Worm (Caenorhabditis elegans) whole organism, late embryonic: Measurements from ENCODE around the gene F01D5.10.

Source experiments
- K02D7.2 ChIP-seq: sonication (generic microtip); optimal IDR thresholded peaks from 2 replicates; lab custom pipeline; 2017; ENCODE audit warnings: mild to moderate bottlenecking, missing genetic modification characterization, missing compliant biosample characterization
- Y22D7AL.16 ChIP-seq: sonication (generic microtip); optimal IDR thresholded peaks from 2 replicates; lab custom pipeline; 2016; ENCODE audit warnings: missing genetic modification characterization, missing compliant biosample characterization
- ahr-1 ChIP-seq: sonication (generic microtip); optimal IDR thresholded peaks from 2 replicates; lab custom pipeline; 2016; ENCODE audit warnings: missing genetic modification characterization, missing compliant biosample characterization
- ceh-14 ChIP-seq: sonication (generic microtip); optimal IDR thresholded peaks from 2 replicates; lab custom pipeline; 2016; ENCODE audit warnings: missing genotype, missing genetic modification characterization, missing compliant biosample characterization
- ceh-2 ChIP-seq: sonication (generic microtip); optimal IDR thresholded peaks from 2 replicates; lab custom pipeline; 2016; ENCODE audit warnings: missing genotype, missing genetic modification characterization, missing compliant biosample characterization
- ceh-30 ChIP-seq: fragments of 150-350 bp; optimal IDR thresholded peaks from 2 replicates; lab custom pipeline; 2014; ENCODE audit warnings: missing biosample characterization, missing genetic modification characterization
- ceh-31 ChIP-seq: sonication (generic microtip); optimal IDR thresholded peaks from 2 replicates; lab custom pipeline; 2016; ENCODE audit warnings: missing genetic modification characterization, missing compliant biosample characterization
- ceh-34 ChIP-seq: sonication (generic microtip); optimal IDR thresholded peaks from 2 replicates; lab custom pipeline; 2016; ENCODE audit warnings: mild to moderate bottlenecking, missing genetic modification characterization, missing compliant biosample characterization
- ceh-9 ChIP-seq: sonication (generic microtip); optimal IDR thresholded peaks from 2 replicates; lab custom pipeline; 2016; ENCODE audit warnings: mild to moderate bottlenecking, missing genetic modification characterization, inconsistent platforms, missing compliant biosample characterization
- dmd-4 ChIP-seq: sonication (generic microtip); optimal IDR thresholded peaks from 2 replicates; lab custom pipeline; 2016; ENCODE audit warnings: borderline replicate concordance, missing genetic modification characterization, missing compliant biosample characterization
- dve-1 ChIP-seq: sonication (generic microtip); optimal IDR thresholded peaks from 2 replicates; lab custom pipeline; 2017; ENCODE audit warnings: antibody characterized with exemption, mild to moderate bottlenecking, missing genetic modification characterization, missing compliant biosample characterization
- elt-2 ChIP-seq: sonication (generic microtip); optimal IDR thresholded peaks from 2 replicates; lab custom pipeline; 2016; ENCODE audit warnings: missing genetic modification reagents, missing genetic modification characterization, missing compliant biosample characterization
- elt-4 ChIP-seq: sonication (generic microtip); optimal IDR thresholded peaks from 2 replicates; lab custom pipeline; 2016; ENCODE audit warnings: missing genetic modification characterization, missing compliant biosample characterization
- fkh-10 ChIP-seq: fragments of 150-350 bp; optimal IDR thresholded peaks from 2 replicates; lab custom pipeline; 2014; ENCODE audit warnings: missing biosample characterization, missing genetic modification reagents, missing genetic modification characterization
- fkh-6 ChIP-seq: sonication (generic microtip); optimal IDR thresholded peaks from 2 replicates; lab custom pipeline; 2016; ENCODE audit warnings: missing genetic modification characterization, missing compliant biosample characterization
- hlh-8 ChIP-seq: sonication (generic microtip); optimal IDR thresholded peaks from 2 replicates; lab custom pipeline; 2016; ENCODE audit warnings: missing genotype, missing genetic modification characterization, missing compliant biosample characterization
- mec-3 ChIP-seq: sonication (generic microtip); optimal IDR thresholded peaks from 2 replicates; lab custom pipeline; 2016; ENCODE audit warnings: borderline replicate concordance, missing genetic modification characterization, missing compliant biosample characterization
- nfya-1 ChIP-seq: sonication (generic microtip); optimal IDR thresholded peaks from 2 replicates; lab custom pipeline; 2017; ENCODE audit warnings: missing genetic modification characterization, mild to moderate bottlenecking, missing compliant biosample characterization, antibody characterized with exemption, moderate library complexity
- nhr-11 ChIP-seq: fragments of 150-350 bp; optimal IDR thresholded peaks from 2 replicates; lab custom pipeline; 2014; ENCODE audit warnings: missing biosample characterization, missing genetic modification characterization
- nhr-232 ChIP-seq: sonication (generic microtip); optimal IDR thresholded peaks from 2 replicates; lab custom pipeline; 2016; ENCODE audit warnings: missing genetic modification characterization, missing compliant biosample characterization
- odd-2 ChIP-seq: sonication (generic microtip); optimal IDR thresholded peaks from 2 replicates; lab custom pipeline; 2017; ENCODE audit warnings: antibody characterized with exemption, mild to moderate bottlenecking, missing genetic modification characterization, missing compliant biosample characterization
- pag-3 ChIP-seq: sonication (generic microtip); optimal IDR thresholded peaks from 2 replicates; lab custom pipeline; 2016; ENCODE audit warnings: missing compliant biosample characterization, missing genetic modification characterization, borderline replicate concordance
- pat-9 ChIP-seq: fragments of 200-800 bp; sonication (Bioruptor generic); optimal IDR thresholded peaks from 2 replicates; lab custom pipeline; 2018; ENCODE audit warnings: mild to moderate bottlenecking, missing genetic modification characterization, moderate library complexity, missing compliant biosample characterization
- pax-1 ChIP-seq: fragments of 150-350 bp; optimal IDR thresholded peaks from 2 replicates; lab custom pipeline; 2014; ENCODE audit warnings: missing biosample characterization, missing genetic modification characterization
- pha-4 ChIP-seq: fragments of 150-350 bp; optimal IDR thresholded peaks from 2 replicates; lab custom pipeline; 2018; ENCODE audit warnings: missing biosample characterization, missing genetic modification reagents, missing genetic modification characterization
- ref-2 ChIP-seq: sonication (generic microtip); optimal IDR thresholded peaks from 2 replicates; lab custom pipeline; 2016; ENCODE audit warnings: missing genetic modification characterization, missing compliant biosample characterization
- rnt-1 ChIP-seq: sonication (generic microtip); optimal IDR thresholded peaks from 2 replicates; lab custom pipeline; 2016; ENCODE audit warnings: missing genetic modification characterization, missing compliant biosample characterization
- sdc-2 ChIP-seq: sonication (generic microtip); optimal IDR thresholded peaks from 2 replicates; lab custom pipeline; 2016; ENCODE audit warnings: missing genotype, missing genetic modification characterization, missing compliant biosample characterization
- tbx-7 ChIP-seq: sonication (generic microtip); optimal IDR thresholded peaks from 2 replicates; lab custom pipeline; 2016; ENCODE audit warnings: missing genotype, missing genetic modification characterization, missing compliant biosample characterization
- unc-3 ChIP-seq, 2 experiments: fragments of 200-800 bp in 1 of 2; sonication (Bioruptor generic) in 1 of 2; sonication (generic microtip) in 1 of 2; conservative IDR thresholded peaks in 1 of 2; optimal IDR thresholded peaks in 1 of 2; 2 replicates each; pipeline versions ENCODE4 v1.3.6 to Lab custom; 2016 to 2022; ENCODE audit warnings: missing compliant biosample characterization in 2 of 2, missing genetic modification characterization in 2 of 2, missing genetic modification reagents in 1 of 2
- unc-42 ChIP-seq: sonication (generic microtip); optimal IDR thresholded peaks from 2 replicates; lab custom pipeline; 2016; ENCODE audit warnings: missing genotype, missing genetic modification characterization, missing compliant biosample characterization
- unc-55 ChIP-seq: sonication (generic microtip); optimal IDR thresholded peaks from 2 replicates; lab custom pipeline; 2017; ENCODE audit warnings: missing biosample characterization, missing genetic modification reagents, missing genetic modification characterization
- unc-86 ChIP-seq: sonication (generic microtip); optimal IDR thresholded peaks from 2 replicates; lab custom pipeline; 2016; ENCODE audit warnings: missing genetic modification characterization, missing compliant biosample characterization

The F01D5.10 gene

ce11 chrII:14005183-14005582 lies 15.9 kb downstream of the F01D5.10 start:
- TF ChIP-seq nhr-11 (tag; lab: Kevin White, UChicago) = no peak
- TF ChIP-seq K02D7.2 (tag; lab: Kevin White, UChicago) = no peak
- TF ChIP-seq ceh-2 (tag; lab: Kevin White, UChicago) = no peak
- no peak for TF ChIP-seq pax-1 (tag; lab: Kevin White, UChicago)
- no peak for TF ChIP-seq fkh-6 (tag; lab: Kevin White, UChicago)
- no peak for TF ChIP-seq ceh-9 (tag; lab: Kevin White, UChicago)
- no peak for TF ChIP-seq ceh-31
- TF ChIP-seq dmd-4 = no peak
- TF ChIP-seq pha-4 (tag; lab: Kevin White, UChicago) = no peak
- TF ChIP-seq pag-3 = no peak
- TF ChIP-seq nfya-1 = no peak
- no peak for TF ChIP-seq ahr-1
- no peak for TF ChIP-seq pat-9 (tag; lab: Kevin White, UChicago)
- no peak for TF ChIP-seq tbx-7 (tag; lab: Kevin White, UChicago)
- no peak for TF ChIP-seq mec-3 (tag; lab: Kevin White, UChicago)
- no peak for TF ChIP-seq hlh-8 (tag; lab: Kevin White, UChicago)
- TF ChIP-seq unc-55 (GFP tag; lab: Kevin White, UChicago) = no peak
- TF ChIP-seq odd-2 = no peak
- TF ChIP-seq ceh-34 = no peak
- no peak for TF ChIP-seq nhr-232

- TF ChIP-seq pat-9 (tag; lab: Kevin White, UChicago) (no peak), ceh-31 (peak; percentile 21)
Measured at ce11 chrII:14004770-14005169, 16.4 kb downstream of the F01D5.10 start.

ce11 chrII:14003821-14004430 lies 17.2 kb downstream of the F01D5.10 start:
- TF ChIP-seq nhr-11 (tag; lab: Kevin White, UChicago) = no peak
- no peak for TF ChIP-seq ref-2 (tag; lab: Kevin White, UChicago)
- no peak for TF ChIP-seq Y22D7AL.16 (tag; lab: Kevin White, UChicago)
- no peak for TF ChIP-seq ceh-14 (tag; lab: Kevin White, UChicago)
- no peak for TF ChIP-seq unc-42 (tag; lab: Kevin White, UChicago)
- no peak for TF ChIP-seq dmd-4
- TF ChIP-seq unc-86 (tag; lab: Kevin White, UChicago) = no peak
- no peak for TF ChIP-seq rnt-1 (tag; lab: Kevin White, UChicago)
- no peak for TF ChIP-seq K02D7.2 (tag; lab: Kevin White, UChicago)
- TF ChIP-seq unc-3 (GFP tag; conservative IDR thresholded peaks at IDR 0.05; lab: Robert Waterston, UW) = no peak
- TF ChIP-seq unc-3 (tag; optimal IDR thresholded peaks at IDR 0.05; lab: Kevin White, UChicago) = no peak
- no peak for TF ChIP-seq elt-2 (tag; lab: Kevin White, UChicago)

- no peak for TF ChIP-seq unc-3 (GFP tag; conservative IDR thresholded peaks at IDR 0.05; lab: Robert Waterston, UW)
- TF ChIP-seq unc-3 (tag; optimal IDR thresholded peaks at IDR 0.05; lab: Kevin White, UChicago) = no peak
- TF ChIP-seq elt-2 (tag; lab: Kevin White, UChicago) = no peak
- no peak for TF ChIP-seq pag-3
- no peak for TF ChIP-seq ceh-30 (tag; lab: Kevin White, UChicago)
- TF ChIP-seq fkh-10 (GFP tag; lab: Kevin White, UChicago) = no peak
- no peak for TF ChIP-seq unc-42 (tag; lab: Kevin White, UChicago)
- no peak for TF ChIP-seq pat-9 (tag; lab: Kevin White, UChicago)
- no peak for TF ChIP-seq nfya-1
- no peak for TF ChIP-seq dve-1 (tag; lab: Kevin White, UChicago)
- TF ChIP-seq pax-1 (tag; lab: Kevin White, UChicago) = no peak
- no peak for TF ChIP-seq elt-4 (tag; lab: Kevin White, UChicago)
- TF ChIP-seq dmd-4 = no peak
- no peak for TF ChIP-seq ceh-2 (tag; lab: Kevin White, UChicago)
- TF ChIP-seq sdc-2 (tag; lab: Kevin White, UChicago) = no peak
- TF ChIP-seq unc-55 (GFP tag; lab: Kevin White, UChicago) = no peak
- TF ChIP-seq, all 69 proteins: peak for 0
Measured at ce11 chrII:14002200-14002599, 18.9 kb downstream of the F01D5.10 start, which contains the start of gene F01D5.5. Gene F01D5.5 (minus strand): TSS chrII:14002300.
